Fruit fly (Drosophila melanogaster) whole organism: ENCODE results near the gene CG33791.

ENCODE experiments used
- pan ChIP-seq: fragments of >200 bp; optimal IDR thresholded peaks from 2 replicates; lab custom pipeline; 2017
- psq ChIP-seq: fragments of >200 bp; optimal IDR thresholded peaks from 2 replicates; lab custom pipeline; 2017

dm6 chr3L:1661738-1662370 lies 59.1 kb downstream of the CG33791 start:
- no peak for TF ChIP-seq psq (lab: Kevin White, UChicago)
- no peak for TF ChIP-seq pan (lab: Kevin White, UChicago)
